Fruit fly (Drosophila melanogaster): ENCODE data around the gene CG3651.

CG3651 gene

DNA sequence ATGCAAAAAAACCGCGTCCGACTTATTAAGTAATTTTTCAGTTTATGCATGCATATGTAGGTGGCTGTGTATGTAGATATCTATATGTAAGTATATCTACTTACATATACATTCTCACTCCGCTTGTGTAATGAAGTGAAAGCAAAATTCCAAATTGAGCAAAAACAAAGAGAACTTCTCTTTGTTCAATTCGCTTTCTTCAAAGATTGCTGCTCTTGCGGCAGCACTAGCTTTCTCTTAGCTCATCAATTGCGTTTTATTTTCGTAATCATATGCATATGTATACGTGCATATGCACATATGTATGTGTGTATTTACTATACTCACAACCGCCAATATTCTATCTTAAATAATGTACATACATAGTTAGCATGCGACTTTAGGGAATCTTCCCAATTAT lies 27.6 kb downstream of the CG3651 start:
- TF ChIP-seq Sp1 (GFP tag; optimal IDR thresholded peaks at IDR 0.05): no peak
- no peak for TF ChIP-seq br (GFP tag; optimal IDR thresholded peaks at IDR 0.05)
- TF ChIP-seq sage (GFP tag; optimal IDR thresholded peaks at IDR 0.05): peak; percentile 64
- TF ChIP-seq ey (GFP tag; optimal IDR thresholded peaks at IDR 0.05): no peak
- peak; percentile 7 for TF ChIP-seq dl (GFP tag; optimal IDR thresholded peaks at IDR 0.05; ENCODE audit: insufficient read depth in 1 of 2, partially characterized antibody in 2 of 2)
- TF ChIP-seq jim (GFP tag; optimal IDR thresholded peaks at IDR 0.05): no peak
- TF ChIP-seq sv (GFP tag; optimal IDR thresholded peaks at IDR 0.05): no peak
- no peak for TF ChIP-seq Mio (GFP tag; optimal IDR thresholded peaks at IDR 0.05)

dm6 chr2L:22151323-22151722 lies 30.2 kb downstream of the CG3651 start, which contains the start of gene dunk:
Gene dunk, plus strand, starts transcription at chr2L:22151623.
- TF ChIP-seq Hnf4 (GFP tag; optimal IDR thresholded peaks at IDR 0.05) (no peak), CG9705 (GFP tag; optimal IDR thresholded peaks at IDR 0.05) (no peak), foxo (GFP tag; optimal IDR thresholded peaks at IDR 0.05) (no peak), usp (GFP tag; optimal IDR thresholded peaks at IDR 0.05) (no peak), pan (optimal IDR thresholded peaks at IDR 0.05) (no peak), tai (GFP tag; optimal IDR thresholded peaks at IDR 0.05) (no peak), lola (GFP tag; optimal IDR thresholded peaks at IDR 0.05) (no peak), sage (GFP tag; optimal IDR thresholded peaks at IDR 0.05) (no peak), Abd-B (GFP tag; optimal IDR thresholded peaks at IDR 0.05) (no peak), GATAd (GFP tag; optimal IDR thresholded peaks at IDR 0.05) (no peak)

dm6 chr2L:22153246-22153645 lies 32.1 kb downstream of the CG3651 start:
- TF ChIP-seq ey (GFP tag; optimal IDR thresholded peaks at IDR 0.05) (no peak), dmrt93B (GFP tag; optimal IDR thresholded peaks at IDR 0.05) (no peak), Hnf4 (GFP tag; optimal IDR thresholded peaks at IDR 0.05) (no peak), fru (GFP tag; optimal IDR thresholded peaks at IDR 0.05) (no peak), jim (GFP tag; optimal IDR thresholded peaks at IDR 0.05) (no peak), Hr78 (GFP tag; optimal IDR thresholded peaks at IDR 0.05) (no peak), sv (GFP tag; optimal IDR thresholded peaks at IDR 0.05) (no peak), psq (GFP tag; optimal IDR thresholded peaks at IDR 0.05) (no peak), CrebA (GFP tag; optimal IDR thresholded peaks at IDR 0.05; ENCODE audit: borderline replicate concordance) (no peak), Abd-B (GFP tag; optimal IDR thresholded peaks at IDR 0.05) (no peak), Hr83 (GFP tag; optimal IDR thresholded peaks at IDR 0.05; ENCODE audit: poor library complexity, severe bottlenecking) (no peak), br (GFP tag; optimal IDR thresholded peaks at IDR 0.05) (no peak)

- TF ChIP-seq CG32264 (GFP tag; optimal IDR thresholded peaks at IDR 0.05) (no peak), Myc (optimal IDR thresholded peaks at IDR 0.05) (no peak), Rel (GFP tag; optimal IDR thresholded peaks at IDR 0.05) (no peak), Rel (tag; optimal IDR thresholded peaks at IDR 0.05) (no peak), pan (optimal IDR thresholded peaks at IDR 0.05) (no peak)
These were observed 38.7 kb downstream of the CG3651 start for dm6 chr2L:22159800-22160199.

- peak; percentile 90 for TF ChIP-seq Dfd (GFP tag; optimal IDR thresholded peaks at IDR 0.05)
- TF ChIP-seq lola (GFP tag; optimal IDR thresholded peaks at IDR 0.05): no peak
These were observed 42.2 kb downstream of the CG3651 start for dm6 chr2L:22163302-22163701.

DNA sequence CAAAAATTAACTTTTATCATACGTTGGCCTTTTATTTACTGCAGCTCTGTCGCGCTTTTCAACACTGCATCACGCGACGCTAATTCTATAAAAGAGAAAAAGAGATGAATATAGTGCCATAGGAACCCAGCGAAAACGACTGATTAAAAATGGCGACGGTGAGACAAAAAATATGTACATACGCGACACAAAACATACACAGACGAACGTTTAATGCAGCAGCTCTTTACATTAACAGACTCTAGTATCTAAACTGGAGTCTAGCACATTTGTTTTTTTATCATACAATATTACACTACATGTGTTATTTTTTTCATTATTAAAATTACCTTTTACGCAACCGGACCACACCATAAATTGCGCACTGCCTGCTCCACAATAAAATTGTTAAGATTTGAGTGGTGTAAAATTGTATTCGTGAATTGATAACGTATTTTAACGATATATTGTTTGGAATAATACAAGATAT lies 47.5 kb downstream of the CG3651 start:
- no peak for TF ChIP-seq GATAd (GFP tag; optimal IDR thresholded peaks at IDR 0.05)
- no peak for TF ChIP-seq ey (GFP tag; optimal IDR thresholded peaks at IDR 0.05)
- no peak for TF ChIP-seq foxo (GFP tag; optimal IDR thresholded peaks at IDR 0.05)
- TF ChIP-seq woc (GFP tag; optimal IDR thresholded peaks at IDR 0.05): no peak
- no peak for TF ChIP-seq Myc (optimal IDR thresholded peaks at IDR 0.05)
- peak; percentile 47 for TF ChIP-seq CrebA (GFP tag; optimal IDR thresholded peaks at IDR 0.05; ENCODE audit: borderline replicate concordance)
- TF ChIP-seq br (GFP tag; optimal IDR thresholded peaks at IDR 0.05): peak; percentile 59
- peak; percentile 15 for TF ChIP-seq CG9705 (GFP tag; optimal IDR thresholded peaks at IDR 0.05)
- peak; percentile 67 for TF ChIP-seq h (GFP tag; optimal IDR thresholded peaks at IDR 0.05)
- peak; percentile 56 for TF ChIP-seq OdsH (GFP tag; optimal IDR thresholded peaks at IDR 0.05)
- TF ChIP-seq Vsx2 (GFP tag; optimal IDR thresholded peaks at IDR 0.05; ENCODE audit: partially characterized antibody): peak; percentile 47
- TF ChIP-seq dl (GFP tag; optimal IDR thresholded peaks at IDR 0.05; ENCODE audit: insufficient read depth in 1 of 2, partially characterized antibody in 2 of 2): no peak
- no peak for TF ChIP-seq dmrt93B (GFP tag; optimal IDR thresholded peaks at IDR 0.05)
- TF ChIP-seq Jra (GFP tag; optimal IDR thresholded peaks at IDR 0.05): no peak
- TF ChIP-seq Rel (GFP tag; optimal IDR thresholded peaks at IDR 0.05): peak; percentile 10
- TF ChIP-seq Rel (tag; optimal IDR thresholded peaks at IDR 0.05): no peak
- peak; percentile 55 for TF ChIP-seq Hnf4 (GFP tag; optimal IDR thresholded peaks at IDR 0.05)
- TF ChIP-seq sv (GFP tag; optimal IDR thresholded peaks at IDR 0.05): no peak
- TF ChIP-seq Mio (GFP tag; optimal IDR thresholded peaks at IDR 0.05): no peak
- TF ChIP-seq Abd-B (GFP tag; optimal IDR thresholded peaks at IDR 0.05): no peak
- TF ChIP-seq Sp1 (GFP tag; optimal IDR thresholded peaks at IDR 0.05): no peak
- TF ChIP-seq N (GFP tag; optimal IDR thresholded peaks at IDR 0.05): peak; percentile 30
- no peak for TF ChIP-seq Hr78 (GFP tag; optimal IDR thresholded peaks at IDR 0.05)
- peak; percentile 85 for TF ChIP-seq fru (GFP tag; optimal IDR thresholded peaks at IDR 0.05)
- no peak for TF ChIP-seq HLH106 (tag; optimal IDR thresholded peaks at IDR 0.05)
- peak; percentile 66 for TF ChIP-seq Hr83 (GFP tag; optimal IDR thresholded peaks at IDR 0.05; ENCODE audit: poor library complexity, severe bottlenecking)
- TF ChIP-seq usp (GFP tag; optimal IDR thresholded peaks at IDR 0.05): no peak
- peak; percentile 32 for TF ChIP-seq tai (GFP tag; optimal IDR thresholded peaks at IDR 0.05)
- no peak for TF ChIP-seq sage (GFP tag; optimal IDR thresholded peaks at IDR 0.05)
- no peak for TF ChIP-seq Dif (GFP tag; optimal IDR thresholded peaks at IDR 0.05; ENCODE audit: partially characterized antibody)
